Worm (Caenorhabditis elegans) whole organism, L1 larva: ENCODE data around the gene cyn-12.
A peak's percentile ranks its signal among the peaks of the same experiment; 100 is the strongest.

ENCODE experiments used
- C04F5.9 ChIP-seq: sonication (generic microtip); optimal IDR thresholded peaks from 2 replicates; lab custom pipeline; 2016; ENCODE audit warnings: missing genetic modification characterization, missing compliant biosample characterization
- C16A3.4 ChIP-seq: fragments of 150-350 bp; optimal IDR thresholded peaks from 2 replicates; lab custom pipeline; 2014; ENCODE audit warnings: missing biosample characterization, missing genetic modification characterization
- Y116A8C.19 ChIP-seq: sonication (generic microtip); optimal IDR thresholded peaks from 2 replicates; lab custom pipeline; 2016; ENCODE audit warnings: missing compliant biosample characterization, missing genetic modification characterization, borderline replicate concordance
- aha-1 ChIP-seq: fragments of 150-350 bp; optimal IDR thresholded peaks from 2 replicates; lab custom pipeline; 2014; ENCODE audit warnings: missing biosample characterization, missing genetic modification characterization
- alr-1 ChIP-seq: fragments of 200-800 bp; sonication (Bioruptor generic); optimal IDR thresholded peaks from 2 replicates; lab custom pipeline; 2018; ENCODE audit warnings: borderline replicate concordance, mild to moderate bottlenecking, missing genetic modification characterization, missing compliant biosample characterization
- ama-1 ChIP-seq: fragments of 150-350 bp; optimal IDR thresholded peaks from 2 replicates; lab custom pipeline; 2014
- blmp-1 ChIP-seq: fragments of 150-350 bp; optimal IDR thresholded peaks from 2 replicates; lab custom pipeline; 2014; ENCODE audit warnings: missing biosample characterization, missing genetic modification characterization
- ceh-63 ChIP-seq: fragments of 200-800 bp; sonication (Bioruptor generic); optimal IDR thresholded peaks from 2 replicates; lab custom pipeline; 2018; ENCODE audit warnings: mild to moderate bottlenecking, missing genetic modification characterization, missing compliant biosample characterization
- ceh-90 ChIP-seq: sonication (generic microtip); optimal IDR thresholded peaks from 2 replicates; lab custom pipeline; 2016; ENCODE audit warnings: missing genetic modification characterization, missing compliant biosample characterization
- ces-1 ChIP-seq: fragments of 150-350 bp; optimal IDR thresholded peaks from 2 replicates; lab custom pipeline; 2014; ENCODE audit warnings: missing biosample characterization, missing genetic modification reagents, missing genetic modification characterization
- dsc-1 ChIP-seq: sonication (generic microtip); optimal IDR thresholded peaks from 2 replicates; lab custom pipeline; 2016; ENCODE audit warnings: mild to moderate bottlenecking, missing genetic modification characterization, missing compliant biosample characterization
- efl-3 ChIP-seq: fragments of 200-800 bp; sonication (Bioruptor generic); optimal IDR thresholded peaks from 2 replicates; lab custom pipeline; 2018; ENCODE audit warnings: mild to moderate bottlenecking, missing genetic modification characterization, missing compliant biosample characterization
- egl-13 ChIP-seq: sonication (generic microtip); optimal IDR thresholded peaks from 2 replicates; lab custom pipeline; 2016; ENCODE audit warnings: missing genotype, missing genetic modification reagents, missing genetic modification characterization, missing compliant biosample characterization
- ets-5 ChIP-seq: fragments of 200-800 bp; sonication (Bioruptor generic); IDR thresholded peaks from 2 replicates; pipeline ENCODE4 v1.3.6; 2022; ENCODE audit warnings: missing genetic modification characterization, missing compliant biosample characterization
- fkh-10 ChIP-seq: sonication (generic microtip); optimal IDR thresholded peaks from 2 replicates; lab custom pipeline; 2017; ENCODE audit warnings: missing biosample characterization, missing genetic modification reagents, missing genetic modification characterization
- fkh-4 ChIP-seq: sonication (generic microtip); optimal IDR thresholded peaks from 2 replicates; lab custom pipeline; 2016; ENCODE audit warnings: missing compliant biosample characterization, missing genetic modification characterization, borderline replicate concordance
- fkh-8 ChIP-seq: sonication (generic microtip); optimal IDR thresholded peaks from 2 replicates; lab custom pipeline; 2016; ENCODE audit warnings: mild to moderate bottlenecking, missing genetic modification characterization, missing compliant biosample characterization
- fos-1 ChIP-seq: fragments of 150-350 bp; optimal IDR thresholded peaks from 2 replicates; lab custom pipeline; 2014; ENCODE audit warnings: missing biosample characterization, missing genetic modification characterization
- grh-1 ChIP-seq: fragments of 200-800 bp; sonication (Bioruptor generic); IDR thresholded peaks from 2 replicates; pipeline ENCODE4 v1.3.6; 2022; ENCODE audit warnings: missing genetic modification reagents, missing genetic modification characterization, missing compliant biosample characterization
- hlh-17 ChIP-seq: fragments of 200-800 bp; sonication (Bioruptor generic); optimal IDR thresholded peaks from 2 replicates; lab custom pipeline; 2018; ENCODE audit warnings: missing genetic modification characterization, mild to moderate bottlenecking, missing compliant biosample characterization, moderate library complexity, borderline replicate concordance
- hlh-4 ChIP-seq: sonication (generic microtip); optimal IDR thresholded peaks from 2 replicates; lab custom pipeline; 2016; ENCODE audit warnings: mild to moderate bottlenecking, missing genetic modification characterization, missing compliant biosample characterization
- hpl-2 ChIP-seq: fragments of 150-350 bp; optimal IDR thresholded peaks from 2 replicates; lab custom pipeline; 2014; ENCODE audit warnings: missing biosample characterization, missing genetic modification reagents, missing genetic modification characterization
- lin-13 ChIP-seq: fragments of 150-350 bp; optimal IDR thresholded peaks from 2 replicates; lab custom pipeline; 2014; ENCODE audit warnings: missing biosample characterization, missing genetic modification reagents, missing genetic modification characterization
- lin-15B ChIP-seq: fragments of 150-350 bp; sonication (generic microtip); optimal IDR thresholded peaks from 3 replicates; lab custom pipeline; 2014; ENCODE audit warnings: missing biosample characterization, missing genetic modification characterization
- lin-39 ChIP-seq: fragments of 150-350 bp; optimal IDR thresholded peaks from 2 replicates; lab custom pipeline; 2014; ENCODE audit warnings: missing biosample characterization, missing genetic modification reagents, missing genetic modification characterization
- lir-3 ChIP-seq: sonication (generic microtip); optimal IDR thresholded peaks from 2 replicates; lab custom pipeline; 2016; ENCODE audit warnings: mild to moderate bottlenecking, missing genetic modification characterization, moderate library complexity, missing compliant biosample characterization; ENCODE audit not compliant: poor library complexity
- lsy-2 ChIP-seq, 2 experiments: fragments of 150-350 bp; optimal IDR thresholded peaks; 2 replicates each; lab custom pipeline; 2014; ENCODE audit warnings: missing biosample characterization in 2 of 2, missing genetic modification characterization in 2 of 2
- mab-9 ChIP-seq: fragments of 200-800 bp; sonication (Bioruptor generic); IDR thresholded peaks from 2 replicates; pipeline ENCODE4 v1.3.6; 2022; ENCODE audit warnings: missing genetic modification reagents, missing genetic modification characterization, missing compliant biosample characterization
- mep-1 ChIP-seq: fragments of 150-350 bp; optimal IDR thresholded peaks from 2 replicates; lab custom pipeline; 2014; ENCODE audit warnings: missing biosample characterization, missing genetic modification characterization
- nhr-11 ChIP-seq: fragments of 150-350 bp; optimal IDR thresholded peaks from 2 replicates; lab custom pipeline; 2014; ENCODE audit warnings: missing biosample characterization, missing genetic modification characterization
- nhr-19 ChIP-seq: fragments of 200-800 bp; sonication (Bioruptor generic); conservative IDR thresholded peaks from 2 replicates; pipeline ENCODE4 v1.3.6; 2022; ENCODE audit warnings: missing genetic modification characterization, missing compliant biosample characterization
- nhr-237 ChIP-seq: fragments of 150-350 bp; optimal IDR thresholded peaks from 2 replicates; lab custom pipeline; 2014; ENCODE audit warnings: missing biosample characterization, missing genetic modification characterization
- nhr-28 ChIP-seq: fragments of 150-350 bp; optimal IDR thresholded peaks from 2 replicates; lab custom pipeline; 2014; ENCODE audit warnings: missing biosample characterization, missing genetic modification characterization
- nhr-47 ChIP-seq: sonication (generic microtip); optimal IDR thresholded peaks from 2 replicates; lab custom pipeline; 2016; ENCODE audit warnings: mild to moderate bottlenecking, missing genetic modification characterization, moderate library complexity, missing compliant biosample characterization
- nhr-71 ChIP-seq: sonication (generic microtip); optimal IDR thresholded peaks from 2 replicates; lab custom pipeline; 2016; ENCODE audit warnings: mild to moderate bottlenecking, missing genetic modification characterization, moderate library complexity, missing compliant biosample characterization
- nhr-76 ChIP-seq: sonication (generic microtip); optimal IDR thresholded peaks from 2 replicates; lab custom pipeline; 2017; ENCODE audit warnings: missing biosample characterization, missing genetic modification characterization
- nhr-77 ChIP-seq: fragments of 150-350 bp; optimal IDR thresholded peaks from 2 replicates; lab custom pipeline; 2014; ENCODE audit warnings: missing biosample characterization, missing genetic modification characterization
- nhr-84 ChIP-seq: sonication (generic microtip); optimal IDR thresholded peaks from 2 replicates; lab custom pipeline; 2017; ENCODE audit warnings: missing biosample characterization, missing genetic modification characterization
- nhr-85 ChIP-seq: sonication (generic microtip); peaks from one replicate; lab custom pipeline; 2016; ENCODE audit warnings: missing genetic modification characterization, inconsistent platforms, missing compliant biosample characterization
- nhr-90 ChIP-seq: sonication (generic microtip); optimal IDR thresholded peaks from 2 replicates; lab custom pipeline; 2016; ENCODE audit warnings: mild to moderate bottlenecking, missing genetic modification characterization, missing compliant biosample characterization; ENCODE audit not compliant: poor library complexity
- pag-3 ChIP-seq: sonication (generic microtip); optimal IDR thresholded peaks from 2 replicates; lab custom pipeline; 2017; ENCODE audit warnings: missing genetic modification characterization, mild to moderate bottlenecking, missing compliant biosample characterization, antibody characterized with exemption, borderline replicate concordance; ENCODE audit not compliant: insufficient read depth
- pqm-1 ChIP-seq: sonication (generic microtip); optimal IDR thresholded peaks from 3 replicates; lab custom pipeline; 2017; ENCODE audit warnings: missing biosample characterization, missing genetic modification characterization
- rnt-1 ChIP-seq: sonication (generic microtip); optimal IDR thresholded peaks from 2 replicates; lab custom pipeline; 2016; ENCODE audit warnings: mild to moderate bottlenecking, missing genetic modification characterization, moderate library complexity, missing compliant biosample characterization
- skn-1 ChIP-seq: fragments of 150-350 bp; optimal IDR thresholded peaks from 2 replicates; lab custom pipeline; 2014; ENCODE audit warnings: missing biosample characterization, missing genetic modification characterization
- snu-23 ChIP-seq: sonication (generic microtip); optimal IDR thresholded peaks from 2 replicates; lab custom pipeline; 2016; ENCODE audit warnings: missing genetic modification characterization, missing compliant biosample characterization
- sox-4 ChIP-seq: sonication (generic microtip); optimal IDR thresholded peaks from 2 replicates; lab custom pipeline; 2016; ENCODE audit warnings: missing genetic modification characterization, missing compliant biosample characterization
- swsn-7 ChIP-seq: sonication (generic microtip); optimal IDR thresholded peaks from 2 replicates; lab custom pipeline; 2016; ENCODE audit warnings: missing genetic modification characterization, missing compliant biosample characterization
- tlp-1 ChIP-seq: fragments of 150-350 bp; optimal IDR thresholded peaks from 2 replicates; lab custom pipeline; 2014; ENCODE audit warnings: missing biosample characterization, missing genetic modification characterization
- unc-30 ChIP-seq: sonication (generic microtip); optimal IDR thresholded peaks from 2 replicates; lab custom pipeline; 2017; ENCODE audit warnings: missing biosample characterization, missing genetic modification characterization
- unc-62 ChIP-seq: fragments of 150-350 bp; optimal IDR thresholded peaks from 2 replicates; lab custom pipeline; 2014; ENCODE audit warnings: missing biosample characterization, missing genetic modification reagents, missing genetic modification characterization
- unc-98 ChIP-seq: fragments of 200-800 bp; sonication (Bioruptor generic); IDR thresholded peaks from 2 replicates; pipeline ENCODE4 v1.3.6; 2022; ENCODE audit warnings: missing genetic modification characterization, missing compliant biosample characterization
- vab-15 ChIP-seq: sonication (generic microtip); optimal IDR thresholded peaks from 2 replicates; lab custom pipeline; 2017; ENCODE audit warnings: missing genotype, mild to moderate bottlenecking, missing genetic modification characterization, missing compliant biosample characterization
- xbp-1 ChIP-seq: sonication (generic microtip); optimal IDR thresholded peaks from 2 replicates; lab custom pipeline; 2016; ENCODE audit warnings: missing genetic modification characterization, missing compliant biosample characterization
- zip-4 ChIP-seq: fragments of 200-800 bp; sonication (Bioruptor generic); optimal IDR thresholded peaks from 2 replicates; lab custom pipeline; 2018; ENCODE audit warnings: mild to moderate bottlenecking, missing genetic modification characterization, moderate library complexity, missing compliant biosample characterization
- ztf-4 ChIP-seq: fragments of 150-350 bp; optimal IDR thresholded peaks from 2 replicates; lab custom pipeline; 2014; ENCODE audit warnings: missing biosample characterization, missing genetic modification characterization

The cyn-12 gene

ce11 chrIV:7165723-7166122, 32.7 kb upstream of the cyn-12 start, which contains the start of gene rpc-1:
Gene rpc-1, minus strand, starts transcription at chrIV:7165748.
- TF ChIP-seq grh-1 (GFP tag; lab: Robert Waterston, UW) (no peak), nhr-47 (tag; lab: Kevin White, UChicago) (peak; percentile 46), fkh-8 (tag; lab: Kevin White, UChicago) (no peak), nhr-85 (tag; lab: Kevin White, UChicago) (no peak), lir-3 (tag; lab: Kevin White, UChicago) (no peak), vab-15 (no peak), unc-30 (tag; lab: Kevin White, UChicago) (no peak), mab-9 (GFP tag; lab: Robert Waterston, UW) (no peak), egl-13 (tag; lab: Kevin White, UChicago) (no peak), ama-1 (lab: Kevin White, UChicago) (no peak), ets-5 (GFP tag; lab: Robert Waterston, UW) (no peak), xbp-1 (tag; lab: Kevin White, UChicago) (no peak), nhr-71 (tag; lab: Kevin White, UChicago) (peak; percentile 42), efl-3 (GFP tag; lab: Kevin White, UChicago) (no peak), ceh-90 (no peak), ztf-4 (no peak), nhr-76 (tag; lab: Kevin White, UChicago) (no peak), unc-98 (GFP tag; lab: Robert Waterston, UW) (no peak), hlh-17 (GFP tag; lab: Kevin White, UChicago) (no peak), C04F5.9 (tag; lab: Kevin White, UChicago) (no peak), fos-1 (tag; lab: Kevin White, UChicago) (no peak), pag-3 (tag; lab: Kevin White, UChicago) (no peak), unc-62 (GFP tag; lab: Kevin White, UChicago) (no peak), snu-23 (GFP tag; lab: Kevin White, UChicago) (peak; percentile 30), nhr-11 (tag; lab: Kevin White, UChicago) (no peak), tlp-1 (no peak), swsn-7 (tag; lab: Kevin White, UChicago) (peak; percentile 4), nhr-19 (no peak), aha-1 (tag; lab: Kevin White, UChicago) (no peak), blmp-1 (peak; percentile 40), nhr-237 (tag; lab: Kevin White, UChicago) (no peak), sox-4 (tag; lab: Kevin White, UChicago) (no peak), alr-1 (no peak), ces-1 (no peak), nhr-77 (tag; lab: Kevin White, UChicago) (no peak), zip-4 (no peak), dsc-1 (tag; lab: Kevin White, UChicago) (no peak), ceh-63 (no peak), fkh-10 (GFP tag; lab: Kevin White, UChicago) (no peak), nhr-90 (tag; lab: Kevin White, UChicago) (peak; percentile 5), Y116A8C.19 (tag; lab: Kevin White, UChicago) (no peak), rnt-1 (tag; lab: Kevin White, UChicago) (peak; percentile 9), fkh-4 (tag; lab: Kevin White, UChicago) (no peak), mep-1 (tag; lab: Kevin White, UChicago) (peak; percentile 59), hlh-4 (no peak), hpl-2 (no peak), nhr-28 (tag; lab: Kevin White, UChicago) (no peak), lin-39 (tag; lab: Kevin White, UChicago) (no peak), C16A3.4 (tag; lab: Kevin White, UChicago) (peak; percentile 12), skn-1 (peak; percentile 58), lin-13 (GFP tag; lab: Kevin White, UChicago) (no peak), lsy-2 (tag; optimal IDR thresholded peaks at IDR 0.05; lab: Kevin White, UChicago) (peak; percentile 22 to 75), nhr-84 (tag; lab: Kevin White, UChicago) (no peak), pqm-1 (tag; lab: Kevin White, UChicago) (no peak), lin-15B (peak; percentile 42)
